Fruit fly (Drosophila melanogaster) whole organism, embryonic: ENCODE measurements around the gene CG4009.

Source experiments
- Atf3 ChIP-seq: fragments of 200-800 bp; sonication (Bioruptor generic); optimal IDR thresholded peaks from 3 replicates; lab custom pipeline; 2016; ENCODE audit warnings: missing biosample characterization, missing genetic modification characterization
- Blimp-1 ChIP-seq: fragments of 200-800 bp; sonication (Bioruptor generic); optimal IDR thresholded peaks from 3 replicates; lab custom pipeline; 2018; ENCODE audit warnings: missing biosample characterization, missing genetic modification characterization, mild to moderate bottlenecking, moderate library complexity, missing genetic modification reagents
- CG11456 ChIP-seq: fragments of 200-800 bp; sonication (Bioruptor generic); IDR thresholded peaks from 3 replicates; pipeline ENCODE4 v1.3.6; 2022; ENCODE audit warnings: missing biosample characterization, missing genetic modification characterization
- CG11695 ChIP-seq: fragments of 200-800 bp; sonication (Bioruptor generic); IDR thresholded peaks from 3 replicates; pipeline ENCODE4 v1.3.6; 2022; ENCODE audit warnings: missing biosample characterization, missing genetic modification characterization
- CG1233 ChIP-seq: fragments of 200-800 bp; sonication (Bioruptor generic); optimal IDR thresholded peaks from 4 replicates; lab custom pipeline; 2018; ENCODE audit warnings: missing biosample characterization, mild to moderate bottlenecking, missing genetic modification characterization
- CG13123 ChIP-seq: fragments of 200-800 bp; sonication (Bioruptor generic); optimal IDR thresholded peaks from 2 replicates; lab custom pipeline; 2016; ENCODE audit warnings: missing biosample characterization, missing genetic modification characterization
- CG13287 ChIP-seq: fragments of 200-800 bp; sonication (Bioruptor generic); IDR thresholded peaks from 2 replicates; pipeline ENCODE4 v1.3.6; 2022; ENCODE audit warnings: missing biosample characterization, missing genetic modification characterization; ENCODE audit not compliant: partially characterized antibody
- CG17186 ChIP-seq: fragments of 200-800 bp; sonication (Bioruptor generic); optimal IDR thresholded peaks from 3 replicates; lab custom pipeline; 2017; ENCODE audit warnings: missing biosample characterization, missing genetic modification reagents, missing genetic modification characterization
- CG2712 ChIP-seq: fragments of 200-800 bp; optimal IDR thresholded peaks from 3 replicates; lab custom pipeline; 2019; ENCODE audit warnings: missing biosample characterization, mild to moderate bottlenecking, missing genetic modification characterization, moderate library complexity
- CG3163 ChIP-seq: fragments of 200-800 bp; sonication (Bioruptor generic); optimal IDR thresholded peaks from 3 replicates; lab custom pipeline; 2016; ENCODE audit warnings: missing biosample characterization, missing genetic modification characterization
- CG4404 ChIP-seq: fragments of 200-800 bp; sonication (Bioruptor generic); IDR thresholded peaks from 2 replicates; pipeline ENCODE4 v1.3.6; 2022; ENCODE audit warnings: missing biosample characterization, missing genetic modification characterization
- CrebB ChIP-seq: fragments of 200-800 bp; sonication (Bioruptor generic); optimal IDR thresholded peaks from 3 replicates; lab custom pipeline; 2018; ENCODE audit warnings: missing biosample characterization, mild to moderate bottlenecking, missing genetic modification characterization
- D19A ChIP-seq: fragments of 200-800 bp; optimal IDR thresholded peaks from 3 replicates; lab custom pipeline; 2019; ENCODE audit warnings: missing biosample characterization, mild to moderate bottlenecking, missing genetic modification characterization, moderate library complexity
- Deaf1 ChIP-seq: fragments of 200-800 bp; optimal IDR thresholded peaks from 3 replicates; lab custom pipeline; 2019; ENCODE audit warnings: missing biosample characterization, mild to moderate bottlenecking, missing genetic modification characterization, moderate library complexity
- E2f2 ChIP-seq: fragments of 200-800 bp; sonication (Bioruptor generic); IDR thresholded peaks from 2 replicates; pipeline ENCODE4 v1.3.6; 2022; ENCODE audit warnings: missing biosample characterization, missing genetic modification characterization
- HLH3B ChIP-seq: fragments of 200-800 bp; sonication (Bioruptor generic); IDR thresholded peaks from 2 replicates; pipeline ENCODE4 v1.3.6; 2022; ENCODE audit warnings: missing biosample characterization, missing genetic modification characterization
- Hmr ChIP-seq: fragments of 200-800 bp; sonication (Bioruptor generic); optimal IDR thresholded peaks from 3 replicates; lab custom pipeline; 2017; ENCODE audit warnings: mild to moderate bottlenecking, missing biosample characterization, missing genetic modification reagents, missing genetic modification characterization
- MBD-R2 ChIP-seq: fragments of 200-800 bp; sonication (Bioruptor generic); IDR thresholded peaks from 2 replicates; pipeline ENCODE4 v1.3.6; 2022; ENCODE audit warnings: missing biosample characterization, missing genetic modification characterization
- Nf-YC ChIP-seq: fragments of 200-800 bp; optimal IDR thresholded peaks from 3 replicates; lab custom pipeline; 2019; ENCODE audit warnings: missing biosample characterization, mild to moderate bottlenecking, missing genetic modification characterization, moderate library complexity
- NfI ChIP-seq: fragments of 200-800 bp; sonication (Bioruptor generic); optimal IDR thresholded peaks from 3 replicates; lab custom pipeline; 2018; ENCODE audit warnings: missing biosample characterization, mild to moderate bottlenecking, missing genetic modification characterization, moderate library complexity
- Sin3A ChIP-seq: fragments of >200 bp; optimal IDR thresholded peaks from 2 replicates; lab custom pipeline; 2018
- Ssrp ChIP-seq: fragments of 200-800 bp; sonication (Bioruptor generic); optimal IDR thresholded peaks from 2 replicates; lab custom pipeline; 2018; ENCODE audit warnings: missing biosample characterization, mild to moderate bottlenecking, missing genetic modification characterization, moderate library complexity
- Taf1 ChIP-seq: fragments of 200-800 bp; sonication (Bioruptor generic); IDR thresholded peaks from 2 replicates; pipeline ENCODE4 v1.3.6; 2022; ENCODE audit warnings: missing biosample characterization, missing genetic modification characterization
- Trl ChIP-seq, 3 experiments: fragments of >200 bp in 2 of 3; fragments of 200-800 bp in 1 of 3; sonication (Bioruptor generic) in 1 of 3; optimal IDR thresholded peaks; 2 replicates in 1 of 3; 3 replicates in 2 of 3; lab custom pipeline; 2016 to 2017; ENCODE audit warnings: missing biosample characterization in 1 of 3, missing genetic modification characterization in 1 of 3
- Xrp1 ChIP-seq: fragments of 200-800 bp; sonication (Bioruptor generic); IDR thresholded peaks from 2 replicates; pipeline ENCODE4 v1.3.6; 2022; ENCODE audit warnings: missing biosample characterization, missing genetic modification characterization
- cato ChIP-seq: fragments of 200-800 bp; sonication (Bioruptor generic); optimal IDR thresholded peaks from 2 replicates; lab custom pipeline; 2016; ENCODE audit warnings: missing biosample characterization, missing genetic modification characterization, borderline replicate concordance
- ci ChIP-seq: fragments of 200-800 bp; sonication (Bioruptor generic); IDR thresholded peaks from 3 replicates; pipeline ENCODE4 v1.3.6; 2022; ENCODE audit warnings: missing biosample characterization, missing genetic modification characterization
- dan ChIP-seq: fragments of 200-800 bp; sonication (Bioruptor generic); IDR thresholded peaks from 2 replicates; pipeline ENCODE4 v1.3.6; 2022; ENCODE audit warnings: missing biosample characterization, missing genetic modification characterization
- dysf ChIP-seq: fragments of 200-800 bp; sonication (Bioruptor generic); IDR thresholded peaks from 3 replicates; pipeline ENCODE4 v1.3.6; 2022; ENCODE audit warnings: missing biosample characterization, missing genetic modification characterization
- ewg ChIP-seq: fragments of 200-800 bp; sonication (Bioruptor generic); optimal IDR thresholded peaks from 3 replicates; lab custom pipeline; 2017; ENCODE audit warnings: mild to moderate bottlenecking, missing biosample characterization, missing genetic modification reagents, missing genetic modification characterization
- gcm ChIP-seq: fragments of 200-800 bp; sonication (Bioruptor generic); optimal IDR thresholded peaks from 2 replicates; lab custom pipeline; 2019; ENCODE audit warnings: missing biosample characterization, mild to moderate bottlenecking, missing genetic modification characterization, moderate library complexity
- gem ChIP-seq: fragments of 200-800 bp; sonication (Bioruptor generic); optimal IDR thresholded peaks from 2 replicates; lab custom pipeline; 2019; ENCODE audit warnings: missing biosample characterization, mild to moderate bottlenecking, missing genetic modification characterization, moderate library complexity
- gsb ChIP-seq: fragments of 200-800 bp; sonication (Bioruptor generic); IDR thresholded peaks from 2 replicates; pipeline ENCODE4 v1.3.6; 2022; ENCODE audit warnings: missing biosample characterization, missing genetic modification characterization
- h ChIP-seq: fragments of >200 bp; optimal IDR thresholded peaks from 2 replicates; lab custom pipeline; 2017
- hbn ChIP-seq: fragments of 200-800 bp; sonication (Bioruptor generic); IDR thresholded peaks from 2 replicates; pipeline ENCODE4 v1.3.6; 2022; ENCODE audit warnings: missing biosample characterization, missing genetic modification characterization; ENCODE audit not compliant: partially characterized antibody
- jing ChIP-seq: fragments of 200-800 bp; sonication (Bioruptor generic); optimal IDR thresholded peaks from 2 replicates; lab custom pipeline; 2018; ENCODE audit warnings: missing biosample characterization, mild to moderate bottlenecking, missing genetic modification characterization
- mirr ChIP-seq: fragments of 200-800 bp; sonication (Bioruptor generic); optimal IDR thresholded peaks from 3 replicates; lab custom pipeline; 2018; ENCODE audit warnings: missing biosample characterization, mild to moderate bottlenecking, missing genetic modification characterization
- nau ChIP-seq: fragments of 200-800 bp; sonication (Bioruptor generic); optimal IDR thresholded peaks from 3 replicates; lab custom pipeline; 2017; ENCODE audit warnings: missing biosample characterization, mild to moderate bottlenecking, missing genetic modification characterization, missing genetic modification reagents
- odd ChIP-seq: fragments of 200-800 bp; sonication (Bioruptor generic); optimal IDR thresholded peaks from 2 replicates; lab custom pipeline; 2017; ENCODE audit warnings: missing biosample characterization, mild to moderate bottlenecking, missing genetic modification characterization
- pan ChIP-seq, 4 experiments: fragments of >200 bp in 3 of 4; fragments of 200-800 bp in 1 of 4; sonication (Bioruptor generic) in 1 of 4; optimal IDR thresholded peaks in 3 of 4; IDR thresholded peaks in 1 of 4; 2 replicates each; pipeline versions ENCODE4 v1.3.6 to Lab custom; 2017 to 2022; ENCODE audit warnings: missing biosample characterization in 2 of 4, missing genetic modification characterization in 2 of 4, mixed read lengths in 1 of 4
- psq ChIP-seq: fragments of 200-800 bp; sonication (Bioruptor generic); optimal IDR thresholded peaks from 2 replicates; lab custom pipeline; 2017; ENCODE audit warnings: missing biosample characterization, missing genetic modification characterization
- run ChIP-seq: fragments of 200-800 bp; sonication (Bioruptor generic); optimal IDR thresholded peaks from 3 replicates; lab custom pipeline; 2018; ENCODE audit warnings: missing biosample characterization, mild to moderate bottlenecking, missing genetic modification characterization
- salm ChIP-seq: fragments of 200-800 bp; sonication (Bioruptor generic); optimal IDR thresholded peaks from 2 replicates; lab custom pipeline; 2018; ENCODE audit warnings: missing biosample characterization, mild to moderate bottlenecking, missing genetic modification characterization
- sens ChIP-seq: fragments of 200-800 bp; sonication (Bioruptor generic); peaks from one replicate; lab custom pipeline; 2016; ENCODE audit warnings: missing biosample characterization, missing genetic modification characterization
- sim ChIP-seq: fragments of 200-800 bp; sonication (Bioruptor generic); IDR thresholded peaks from 2 replicates; pipeline ENCODE4 v1.3.6; 2022; ENCODE audit warnings: missing biosample characterization, missing genetic modification characterization
- slbo ChIP-seq: fragments of 200-800 bp; sonication (Bioruptor generic); IDR thresholded peaks from 2 replicates; pipeline ENCODE4 v1.3.6; 2022; ENCODE audit warnings: missing biosample characterization, missing genetic modification characterization
- sob ChIP-seq: fragments of 200-800 bp; sonication (Bioruptor generic); IDR thresholded peaks from 2 replicates; pipeline ENCODE4 v1.3.6; 2022; ENCODE audit warnings: missing biosample characterization, missing genetic modification characterization
- sqz ChIP-seq: fragments of 200-800 bp; sonication (Bioruptor generic); optimal IDR thresholded peaks from 3 replicates; lab custom pipeline; 2018; ENCODE audit warnings: missing biosample characterization, mild to moderate bottlenecking, missing genetic modification characterization
- tup ChIP-seq: fragments of 200-800 bp; sonication (Bioruptor generic); optimal IDR thresholded peaks from 2 replicates; lab custom pipeline; 2016; ENCODE audit warnings: missing biosample characterization, mild to moderate bottlenecking, missing genetic modification characterization, moderate library complexity
- yki ChIP-seq: fragments of >200 bp; optimal IDR thresholded peaks from 3 replicates; lab custom pipeline; 2018

Gene CG4009

DNA sequence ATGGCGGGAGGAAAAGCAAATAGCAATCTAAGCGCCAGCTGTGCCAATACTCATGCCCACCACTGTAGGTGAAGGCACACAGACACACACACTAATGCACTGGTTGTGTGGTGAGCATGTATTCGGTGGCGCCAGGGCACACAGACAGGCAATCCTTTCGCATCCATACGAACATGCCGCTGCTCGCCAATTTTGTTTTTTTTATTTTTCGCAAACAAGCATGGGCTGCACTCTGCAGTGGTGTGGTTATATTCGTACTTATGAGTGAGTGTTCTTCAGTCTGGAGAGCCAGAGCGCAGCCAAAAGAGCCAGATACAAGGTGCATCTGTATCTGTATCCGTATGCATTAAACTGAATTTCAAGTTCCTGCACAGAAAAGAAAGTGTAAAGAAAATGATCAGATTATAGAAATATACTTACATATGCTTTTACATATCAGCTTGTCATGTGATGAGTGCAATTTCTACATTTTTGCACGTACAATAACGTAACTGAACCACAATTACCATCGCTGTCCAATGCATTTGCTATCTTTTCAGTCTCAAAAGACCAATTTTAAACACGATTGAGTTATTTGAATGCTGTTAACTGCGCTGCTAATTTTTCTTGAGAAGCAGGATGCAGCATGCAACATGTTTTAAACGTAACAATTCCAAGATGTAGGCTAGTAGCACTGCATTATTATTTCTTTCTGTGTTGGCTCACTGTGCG is 23.4 kb upstream of the CG4009 start (continued):
- TF ChIP-seq HLH3B (GFP tag; lab: Robert Waterston, UW) (no peak), dan (no peak), yki (no peak), jing (no peak), CG13123 (GFP tag; lab: Kevin White, UChicago) (no peak), CG4404 (GFP tag; lab: Robert Waterston, UW) (no peak), D19A (tag; lab: Kevin White, UChicago) (no peak), CG11456 (0 out of 3 replicates have a peak, but pooled peaks have one; percentile 3), sqz (GFP tag; lab: Kevin White, UChicago) (no peak), CG17186 (GFP tag; lab: Kevin White, UChicago) (no peak), Xrp1 (GFP tag; lab: Robert Waterston, UW) (0 out of 2 replicates have a peak, but pooled peaks have one; percentile 20), MBD-R2 (no peak), NfI (GFP tag; lab: Kevin White, UChicago) (no peak), dysf (no peak), cato (GFP tag; lab: Kevin White, UChicago) (no peak), psq (GFP tag; lab: Kevin White, UChicago) (no peak), sens (GFP tag; lab: Kevin White, UChicago) (peak; percentile 90), sim (no peak), run (no peak), Atf3 (GFP tag; lab: Kevin White, UChicago) (no peak), CG1233 (GFP tag; lab: Kevin White, UChicago) (peak; percentile 14), mirr (GFP tag; lab: Kevin White, UChicago) (no peak), gem (tag; lab: Kevin White, UChicago) (peak; percentile 62), Trl (optimal IDR thresholded peaks at IDR 0.05; lab: Kevin White, UChicago) (no peak), Trl (GFP tag; optimal IDR thresholded peaks at IDR 0.05; lab: Kevin White, UChicago) (no peak), hbn (GFP tag; lab: Robert Waterston, UW) (no peak), Deaf1 (tag; lab: Kevin White, UChicago) (no peak), nau (GFP tag; lab: Kevin White, UChicago) (no peak), CG13287 (no peak), Hmr (no peak), gsb (peak; percentile 7; the same call in 1 of the 2 replicates), Taf1 (GFP tag; lab: Robert Waterston, UW) (no peak), ewg (peak; percentile 46), gcm (GFP tag; lab: Kevin White, UChicago) (no peak), CG3163 (GFP tag; lab: Kevin White, UChicago) (no peak), h (lab: Kevin White, UChicago) (no peak), odd (GFP tag; lab: Kevin White, UChicago) (no peak), tup (GFP tag; lab: Kevin White, UChicago) (no peak), Sin3A (no peak), Nf-YC (tag; lab: Kevin White, UChicago) (no peak), pan (optimal IDR thresholded peaks at IDR 0.05; lab: Kevin White, UChicago) (no peak), pan (GFP tag; optimal IDR thresholded peaks at IDR 0.05 in 1 of 2, IDR thresholded peaks at IDR 0.05 in 1 of 2) (no peak), salm (tag; lab: Kevin White, UChicago) (no peak), ci (GFP tag; lab: Robert Waterston, UW) (no peak), E2f2 (no peak), Ssrp (tag; lab: Kevin White, UChicago) (peak; percentile 45), CrebB (tag; lab: Kevin White, UChicago) (no peak), CG2712 (tag; lab: Kevin White, UChicago) (peak; percentile 4), slbo (GFP tag; lab: Robert Waterston, UW) (peak; percentile 37; the same call in 1 of the 2 replicates), Blimp-1 (GFP tag; lab: Kevin White, UChicago) (peak; percentile 35), sob (no peak), CG11695 (GFP tag; lab: Robert Waterston, UW) (0 out of 3 replicates have a peak, but pooled peaks have one; percentile 5)
